Worm (Caenorhabditis elegans) whole organism, L3 larva: Measurements from ENCODE around the gene tcc-1.

Experiments
- R02D3.7 ChIP-seq: fragments of 150-350 bp; optimal IDR thresholded peaks from 2 replicates; lab custom pipeline; 2014; ENCODE audit warnings: missing biosample characterization, missing genetic modification characterization
- ZK546.5 ChIP-seq: sonication (generic microtip); optimal IDR thresholded peaks from 2 replicates; lab custom pipeline; 2017; ENCODE audit warnings: missing biosample characterization, missing genetic modification characterization
- aly-2 ChIP-seq: fragments of 150-350 bp; optimal IDR thresholded peaks from 2 replicates; lab custom pipeline; 2014; ENCODE audit warnings: missing biosample characterization, missing genetic modification characterization
- ceh-16 ChIP-seq: sonication (generic microtip); optimal IDR thresholded peaks from 2 replicates; lab custom pipeline; 2017; ENCODE audit warnings: missing biosample characterization, missing genetic modification characterization
- ceh-82 ChIP-seq: fragments of 150-350 bp; optimal IDR thresholded peaks from 2 replicates; lab custom pipeline; 2014; ENCODE audit warnings: missing biosample characterization, missing genetic modification characterization
- ceh-9 ChIP-seq: sonication (generic microtip); optimal IDR thresholded peaks from 2 replicates; lab custom pipeline; 2018; ENCODE audit warnings: missing biosample characterization, missing genetic modification characterization
- egl-27 ChIP-seq: sonication (generic microtip); optimal IDR thresholded peaks from 4 replicates; lab custom pipeline; 2017; ENCODE audit warnings: missing biosample characterization, missing genetic modification reagents, missing genetic modification characterization
- elt-2 ChIP-seq: sonication (generic microtip); optimal IDR thresholded peaks from 2 replicates; lab custom pipeline; 2016; ENCODE audit warnings: missing genetic modification reagents, mild to moderate bottlenecking, missing genetic modification characterization, missing compliant biosample characterization
- eor-1 ChIP-seq, 2 experiments: fragments of 150-350 bp; optimal IDR thresholded peaks; 2 replicates each; lab custom pipeline; 2014 to 2018; ENCODE audit warnings: missing biosample characterization in 2 of 2, missing genetic modification characterization in 2 of 2
- fkh-2 ChIP-seq: fragments of 150-350 bp; optimal IDR thresholded peaks from 2 replicates; lab custom pipeline; 2014; ENCODE audit warnings: missing biosample characterization, missing genetic modification reagents, missing genetic modification characterization
- fos-1 ChIP-seq: fragments of 150-350 bp; optimal IDR thresholded peaks from 2 replicates; lab custom pipeline; 2014; ENCODE audit warnings: missing biosample characterization, missing genetic modification characterization
- hmg-11 ChIP-seq: sonication (generic microtip); optimal IDR thresholded peaks from 2 replicates; lab custom pipeline; 2016; ENCODE audit warnings: missing genetic modification characterization, missing compliant biosample characterization
- jun-1 ChIP-seq: fragments of 150-350 bp; optimal IDR thresholded peaks from 2 replicates; lab custom pipeline; 2014; ENCODE audit warnings: missing biosample characterization, missing genetic modification reagents, missing genetic modification characterization
- lin-15B ChIP-seq: fragments of 150-350 bp; optimal IDR thresholded peaks from 2 replicates; lab custom pipeline; 2014; ENCODE audit warnings: missing biosample characterization, missing genetic modification characterization
- lsy-12 ChIP-seq: sonication (generic microtip); optimal IDR thresholded peaks from 2 replicates; lab custom pipeline; 2016; ENCODE audit warnings: mild to moderate bottlenecking, missing genetic modification characterization, missing compliant biosample characterization
- mdl-1 ChIP-seq: fragments of 150-350 bp; optimal IDR thresholded peaks from 2 replicates; lab custom pipeline; 2014; ENCODE audit warnings: missing biosample characterization, missing genetic modification characterization
- nfya-1 ChIP-seq: sonication (generic microtip); optimal IDR thresholded peaks from 2 replicates; lab custom pipeline; 2017; ENCODE audit warnings: missing genetic modification characterization, mild to moderate bottlenecking, missing compliant biosample characterization, antibody characterized with exemption, moderate library complexity; ENCODE audit not compliant: insufficient read depth
- nhr-11 ChIP-seq: fragments of 150-350 bp; optimal IDR thresholded peaks from 2 replicates; lab custom pipeline; 2014; ENCODE audit warnings: missing biosample characterization, missing genetic modification characterization
- nhr-12 ChIP-seq: fragments of 150-350 bp; optimal IDR thresholded peaks from 2 replicates; lab custom pipeline; 2014; ENCODE audit warnings: missing biosample characterization, missing genetic modification characterization
- nhr-25 ChIP-seq: sonication (generic microtip); optimal IDR thresholded peaks from 2 replicates; lab custom pipeline; 2017; ENCODE audit warnings: missing biosample characterization, missing genetic modification characterization
- nhr-43 ChIP-seq: sonication (generic microtip); optimal IDR thresholded peaks from 2 replicates; lab custom pipeline; 2016; ENCODE audit warnings: mild to moderate bottlenecking, missing genetic modification characterization, missing compliant biosample characterization; ENCODE audit not compliant: poor library complexity, severe bottlenecking
- nhr-77 ChIP-seq: fragments of 150-350 bp; optimal IDR thresholded peaks from 2 replicates; lab custom pipeline; 2014; ENCODE audit warnings: missing biosample characterization, missing genetic modification characterization
- pha-4 ChIP-seq: fragments of 150-350 bp; optimal IDR thresholded peaks from 2 replicates; lab custom pipeline; 2014; ENCODE audit warnings: missing biosample characterization, missing genetic modification reagents, missing genetic modification characterization
- skn-1 ChIP-seq: fragments of 150-350 bp; optimal IDR thresholded peaks from 2 replicates; lab custom pipeline; 2014; ENCODE audit warnings: missing biosample characterization, missing genetic modification characterization
- snpc-4 ChIP-seq: fragments of 150-350 bp; optimal IDR thresholded peaks from 2 replicates; lab custom pipeline; 2014; ENCODE audit warnings: missing biosample characterization, missing genetic modification characterization
- tbx-2 ChIP-seq: sonication (generic microtip); optimal IDR thresholded peaks from 2 replicates; lab custom pipeline; 2016; ENCODE audit warnings: mild to moderate bottlenecking, missing genetic modification characterization, missing compliant biosample characterization
- unc-39 ChIP-seq: sonication (generic microtip); optimal IDR thresholded peaks from 4 replicates; lab custom pipeline; 2017; ENCODE audit warnings: missing biosample characterization, missing genetic modification characterization
- unc-62 ChIP-seq: fragments of 150-350 bp; sonication (generic microtip); optimal IDR thresholded peaks from 4 replicates; lab custom pipeline; 2014; ENCODE audit warnings: missing biosample characterization, missing genetic modification reagents, missing genetic modification characterization
- zag-1 ChIP-seq: fragments of 150-350 bp; optimal IDR thresholded peaks from 2 replicates; lab custom pipeline; 2014; ENCODE audit warnings: missing biosample characterization, missing genetic modification characterization
- ztf-11 ChIP-seq: fragments of 150-350 bp; optimal IDR thresholded peaks from 2 replicates; lab custom pipeline; 2014; ENCODE audit warnings: missing biosample characterization, missing genetic modification characterization

tcc-1 gene

DNA sequence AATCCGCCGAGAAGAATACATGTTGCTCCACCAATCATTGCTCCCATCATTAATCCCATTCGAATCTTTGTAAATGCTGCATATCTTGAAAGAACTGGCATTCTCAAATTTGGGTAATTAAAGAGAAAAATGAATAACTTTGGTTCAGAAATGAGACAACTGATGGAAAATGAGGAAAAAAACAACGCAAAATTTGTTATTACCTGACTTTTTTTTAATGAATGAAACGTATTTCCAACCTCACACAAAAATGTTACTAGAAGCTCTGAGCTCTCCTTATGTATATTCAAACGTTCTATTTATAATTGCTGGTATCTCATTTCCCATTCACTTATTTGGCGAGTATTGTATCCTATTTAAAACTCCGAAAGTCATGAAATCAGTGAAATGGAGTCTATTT, 53.3 kb downstream of the tcc-1 start, which contains the start of the genes Y94A7B.11 and srh-292:
Y94A7B.11 (minus strand) TSS at position 101 of the 400 bp plus-strand sequence.
srh-292 (plus strand) TSS at position 251 of the 400 bp plus-strand sequence.
- TF ChIP-seq jun-1 (tag; lab: Kevin White, UChicago) (no peak), ZK546.5 (tag; lab: Kevin White, UChicago) (no peak), lin-15B (no peak), nhr-25 (no peak), nhr-77 (tag; lab: Kevin White, UChicago) (no peak), nhr-43 (tag; lab: Kevin White, UChicago) (no peak), ztf-11 (no peak), eor-1 (tag; optimal IDR thresholded peaks at IDR 0.05; lab: Kevin White, UChicago) (no peak), ceh-82 (tag; lab: Kevin White, UChicago) (no peak), nhr-11 (tag; lab: Kevin White, UChicago) (no peak), zag-1 (tag; lab: Kevin White, UChicago) (no peak), nhr-12 (tag; lab: Kevin White, UChicago) (no peak), egl-27 (tag; lab: Kevin White, UChicago) (no peak), unc-39 (no peak), hmg-11 (no peak)

DNA sequence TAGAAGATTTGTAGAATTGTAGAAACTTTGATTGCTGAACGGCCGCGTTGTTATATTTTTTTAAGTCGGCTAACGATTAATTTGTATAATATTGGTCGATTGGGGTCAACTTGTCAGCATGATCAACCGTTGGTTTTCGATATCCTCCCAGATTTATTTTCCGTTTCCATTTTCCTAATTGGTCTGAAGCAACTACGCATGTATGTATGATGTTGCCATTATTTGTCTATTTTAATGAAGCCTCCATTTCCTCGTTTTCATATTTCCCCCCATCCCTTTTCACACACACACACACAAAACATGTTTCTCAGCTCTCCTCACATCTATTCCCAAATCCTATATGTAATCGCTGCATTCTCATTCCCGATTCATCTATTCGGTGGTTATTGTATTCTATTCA, 55.3 kb downstream of the tcc-1 start, which contains the start of gene srh-287:
srh-287 (plus strand) TSS at position 301 of the 400 bp plus-strand sequence.
- TF ChIP-seq fkh-2 (tag; lab: Kevin White, UChicago) (no peak), snpc-4 (tag; lab: Kevin White, UChicago) (no peak), aly-2 (tag; lab: Kevin White, UChicago) (no peak), nhr-77 (tag; lab: Kevin White, UChicago) (no peak), nhr-43 (tag; lab: Kevin White, UChicago) (no peak), mdl-1 (tag; lab: Kevin White, UChicago) (no peak), unc-62 (GFP tag; lab: Kevin White, UChicago) (no peak), ceh-16 (no peak), pha-4 (no peak), ceh-9 (tag; lab: Kevin White, UChicago) (no peak)

DNA sequence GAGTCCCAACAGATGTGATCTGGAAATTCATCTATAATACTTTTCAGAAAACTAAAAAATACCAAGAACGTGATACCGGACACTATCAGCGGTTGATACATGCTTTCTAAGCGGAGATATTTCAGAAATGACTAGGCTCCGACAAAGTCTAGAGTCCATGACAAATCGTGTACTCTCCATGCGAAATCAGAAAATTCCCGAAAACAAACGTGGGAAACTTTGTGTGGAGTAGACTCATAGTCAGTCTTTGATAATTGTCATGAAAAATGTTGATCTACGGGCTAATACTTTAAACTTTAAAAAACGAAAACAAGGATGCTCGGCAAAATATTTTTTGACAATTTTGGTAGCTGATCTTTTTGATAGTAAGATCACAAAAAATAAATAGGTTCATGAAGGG, 57.0 kb downstream of the tcc-1 start, which contains the start of gene srx-18:
srx-18 (minus strand) TSS at position 101 of the 400 bp plus-strand sequence.
- TF ChIP-seq aly-2 (tag; lab: Kevin White, UChicago) (no peak), lsy-12 (no peak), skn-1 (tag; lab: Kevin White, UChicago) (no peak), tbx-2 (tag; lab: Kevin White, UChicago) (no peak), nfya-1 (no peak), nhr-25 (no peak), R02D3.7 (tag; lab: Kevin White, UChicago) (no peak), elt-2 (tag; lab: Kevin White, UChicago) (no peak), fos-1 (tag; lab: Kevin White, UChicago) (no peak)
